Worm (Caenorhabditis elegans) whole organism, L4 larva: ENCODE measurements around the gene lem-2.

Source experiments
- F10B5.3 ChIP-seq: sonication (generic microtip); optimal IDR thresholded peaks from 2 replicates; lab custom pipeline; 2016; ENCODE audit warnings: mild to moderate bottlenecking, missing genetic modification characterization, missing compliant biosample characterization
- F37D6.2 ChIP-seq: sonication (generic microtip); optimal IDR thresholded peaks from 2 replicates; lab custom pipeline; 2016; ENCODE audit warnings: mild to moderate bottlenecking, missing genetic modification characterization, missing compliant biosample characterization
- F44E2.7 ChIP-seq: fragments of 200-800 bp; sonication (Bioruptor generic); IDR thresholded peaks from 2 replicates; pipeline ENCODE4 v2.1.2; 2022; ENCODE audit warnings: missing genetic modification characterization, missing compliant biosample characterization
- F49E8.2 ChIP-seq: sonication (generic microtip); optimal IDR thresholded peaks from 2 replicates; lab custom pipeline; 2016; ENCODE audit warnings: missing compliant biosample characterization, mild to moderate bottlenecking, missing genetic modification characterization, borderline replicate concordance
- T20F7.1 ChIP-seq: fragments of 200-800 bp; sonication (Bioruptor generic); optimal IDR thresholded peaks from 2 replicates; lab custom pipeline; 2018; ENCODE audit warnings: mild to moderate bottlenecking, missing genetic modification characterization, missing compliant biosample characterization
- T26A8.4 ChIP-seq: fragments of 200-800 bp; sonication (Bioruptor generic); IDR thresholded peaks from 2 replicates; pipeline ENCODE4 v1.3.6; 2022; ENCODE audit warnings: missing genetic modification characterization, missing compliant biosample characterization
- Y48G9A.11 ChIP-seq: fragments of 200-800 bp; sonication (Bioruptor generic); IDR thresholded peaks from 2 replicates; pipeline ENCODE4 v1.3.6; 2022; ENCODE audit warnings: missing genetic modification reagents, missing genetic modification characterization, missing compliant biosample characterization
- aha-1 ChIP-seq: fragments of 150-350 bp; peaks from one replicate; lab custom pipeline; 2014; ENCODE audit warnings: missing biosample characterization, missing genetic modification characterization
- attf-4 ChIP-seq: sonication (generic microtip); optimal IDR thresholded peaks from 3 replicates; lab custom pipeline; 2017; ENCODE audit warnings: missing biosample characterization, missing genetic modification characterization
- ceh-20 ChIP-seq: fragments of 200-800 bp; sonication (Bioruptor generic); IDR thresholded peaks from 2 replicates; pipeline ENCODE4 v1.3.6; 2022; ENCODE audit warnings: missing genetic modification reagents, missing genetic modification characterization, missing compliant biosample characterization
- ceh-62 ChIP-seq: sonication (generic microtip); optimal IDR thresholded peaks from 2 replicates; lab custom pipeline; 2017; ENCODE audit warnings: missing biosample characterization, missing genetic modification characterization
- ces-1 ChIP-seq: fragments of 150-350 bp; sonication (generic microtip); optimal IDR thresholded peaks from 4 replicates; lab custom pipeline; 2014; ENCODE audit warnings: missing biosample characterization, missing genetic modification reagents, missing genetic modification characterization
- daf-16 ChIP-seq, 3 experiments: sonication (generic microtip); optimal IDR thresholded peaks; 2 replicates each; lab custom pipeline; 2016 to 2017; ENCODE audit warnings: missing genetic modification characterization in 3 of 3, missing genetic modification reagents in 3 of 3, mild to moderate bottlenecking in 2 of 3, missing compliant biosample characterization in 2 of 3, missing biosample characterization in 1 of 3, moderate library complexity in 1 of 3
- daf-19 ChIP-seq: fragments of 200-800 bp; sonication (Bioruptor generic); conservative IDR thresholded peaks from 2 replicates; pipeline ENCODE4 v1.3.6; 2022; ENCODE audit warnings: missing genetic modification characterization, missing compliant biosample characterization
- dmd-6 ChIP-seq: fragments of 200-800 bp; sonication (Bioruptor generic); IDR thresholded peaks from 2 replicates; pipeline ENCODE4 v1.3.6; 2022; ENCODE audit warnings: missing genetic modification reagents, missing genetic modification characterization, missing compliant biosample characterization
- dmd-8 ChIP-seq: fragments of 200-800 bp; sonication (Bioruptor generic); IDR thresholded peaks from 2 replicates; pipeline ENCODE4 v1.3.6; 2022; ENCODE audit warnings: missing genetic modification characterization, missing compliant biosample characterization
- dmd-9 ChIP-seq: fragments of 200-800 bp; sonication (Bioruptor generic); IDR thresholded peaks from 2 replicates; pipeline ENCODE4 v1.3.6; 2022; ENCODE audit warnings: missing genetic modification reagents, missing genetic modification characterization, missing compliant biosample characterization
- dpl-1 ChIP-seq: fragments of 150-350 bp; optimal IDR thresholded peaks from 2 replicates; lab custom pipeline; 2014; ENCODE audit warnings: missing biosample characterization, missing genetic modification reagents, missing genetic modification characterization
- duxl-1 ChIP-seq: sonication (generic microtip); optimal IDR thresholded peaks from 2 replicates; lab custom pipeline; 2016; ENCODE audit warnings: mild to moderate bottlenecking, missing genetic modification characterization, moderate library complexity, missing compliant biosample characterization; ENCODE audit not compliant: poor library complexity
- dve-1 ChIP-seq: sonication (generic microtip); optimal IDR thresholded peaks from 2 replicates; lab custom pipeline; 2017; ENCODE audit warnings: antibody characterized with exemption, mild to moderate bottlenecking, missing genetic modification characterization, missing compliant biosample characterization; ENCODE audit not compliant: insufficient read depth
- egl-43 ChIP-seq: fragments of 200-800 bp; sonication (Bioruptor generic); IDR thresholded peaks from 2 replicates; pipeline ENCODE4 v1.3.6; 2022; ENCODE audit warnings: missing genetic modification reagents, missing genetic modification characterization, missing compliant biosample characterization
- fkh-10 ChIP-seq: fragments of 150-350 bp; optimal IDR thresholded peaks from 2 replicates; lab custom pipeline; 2014; ENCODE audit warnings: missing biosample characterization, missing genetic modification reagents, missing genetic modification characterization
- hif-1 ChIP-seq, 2 experiments: sonication (generic microtip); optimal IDR thresholded peaks; 2 replicates each; lab custom pipeline; 2016 to 2017; ENCODE audit warnings: missing compliant biosample characterization in 2 of 2, missing genetic modification characterization in 2 of 2, missing genetic modification reagents in 2 of 2, missing genotype in 2 of 2, mild to moderate bottlenecking in 1 of 2
- hlh-11 ChIP-seq: fragments of 200-800 bp; sonication (Bioruptor generic); optimal IDR thresholded peaks from 2 replicates; lab custom pipeline; 2018; ENCODE audit warnings: mild to moderate bottlenecking, missing genetic modification characterization, missing compliant biosample characterization
- jun-1 ChIP-seq: fragments of 150-350 bp; optimal IDR thresholded peaks from 2 replicates; lab custom pipeline; 2014; ENCODE audit warnings: missing biosample characterization, missing genetic modification reagents, missing genetic modification characterization
- lim-7 ChIP-seq: fragments of 200-800 bp; sonication (Bioruptor generic); IDR thresholded peaks from 2 replicates; pipeline ENCODE4 v1.3.6; 2022; ENCODE audit warnings: missing genetic modification characterization, missing compliant biosample characterization
- lin-38 ChIP-seq: fragments of 200-800 bp; sonication (Bioruptor generic); IDR thresholded peaks from 2 replicates; pipeline ENCODE4 v1.3.6; 2022; ENCODE audit warnings: missing genetic modification reagents, missing genetic modification characterization, missing compliant biosample characterization
- lsy-2 ChIP-seq, 2 experiments: fragments of 150-350 bp in 1 of 2; sonication (generic microtip) in 1 of 2; optimal IDR thresholded peaks; 2 replicates each; lab custom pipeline; 2014 to 2017; ENCODE audit warnings: missing biosample characterization in 2 of 2, missing genetic modification characterization in 2 of 2
- mdt-29 ChIP-seq: fragments of 200-800 bp; sonication (Bioruptor generic); IDR thresholded peaks from 2 replicates; pipeline ENCODE4 v1.3.6; 2022; ENCODE audit warnings: missing genetic modification reagents, missing genetic modification characterization, missing compliant biosample characterization
- mep-1 ChIP-seq: fragments of 150-350 bp; sonication (generic microtip); optimal IDR thresholded peaks from 3 replicates; lab custom pipeline; 2014; ENCODE audit warnings: missing biosample characterization, missing genetic modification characterization
- mxl-3 ChIP-seq: fragments of 200-800 bp; sonication (Bioruptor generic); optimal IDR thresholded peaks from 2 replicates; lab custom pipeline; 2018; ENCODE audit warnings: mild to moderate bottlenecking, missing genetic modification characterization, missing compliant biosample characterization
- nhr-25 ChIP-seq: sonication (generic microtip); optimal IDR thresholded peaks from 2 replicates; lab custom pipeline; 2017; ENCODE audit warnings: missing genetic modification characterization, mild to moderate bottlenecking, missing compliant biosample characterization, antibody characterized with exemption, moderate library complexity, borderline replicate concordance; ENCODE audit not compliant: insufficient read depth
- nhr-28 ChIP-seq: fragments of 150-350 bp; optimal IDR thresholded peaks from 2 replicates; lab custom pipeline; 2014; ENCODE audit warnings: missing biosample characterization, missing genetic modification characterization
- nhr-41 ChIP-seq: fragments of 200-800 bp; sonication (Bioruptor generic); IDR thresholded peaks from 2 replicates; pipeline ENCODE4 v1.3.6; 2022; ENCODE audit warnings: missing genetic modification reagents, missing genetic modification characterization, missing compliant biosample characterization
- nhr-48 ChIP-seq: sonication (generic microtip); optimal IDR thresholded peaks from 2 replicates; lab custom pipeline; 2016; ENCODE audit warnings: mild to moderate bottlenecking, missing genetic modification characterization, missing compliant biosample characterization
- nhr-6 ChIP-seq: fragments of 150-350 bp; optimal IDR thresholded peaks from 2 replicates; lab custom pipeline; 2014; ENCODE audit warnings: missing biosample characterization, missing genetic modification characterization
- nhr-77 ChIP-seq: fragments of 150-350 bp; optimal IDR thresholded peaks from 2 replicates; lab custom pipeline; 2014; ENCODE audit warnings: missing biosample characterization, missing genetic modification characterization
- pha-4 ChIP-seq, 2 experiments: fragments of 150-350 bp in 1 of 2; fragments of 200-800 bp in 1 of 2; sonication (Bioruptor generic) in 1 of 2; IDR thresholded peaks in 1 of 2; optimal IDR thresholded peaks in 1 of 2; 2 replicates each; pipeline versions ENCODE4 v1.3.6 to Lab custom; 2014 to 2022; ENCODE audit warnings: missing genetic modification characterization in 2 of 2, missing genetic modification reagents in 2 of 2, missing biosample characterization in 1 of 2, missing compliant biosample characterization in 1 of 2
- php-3 ChIP-seq: fragments of 200-800 bp; sonication (Bioruptor generic); IDR thresholded peaks from 2 replicates; pipeline ENCODE4 v1.3.6; 2022; ENCODE audit warnings: missing genetic modification reagents, missing genetic modification characterization, missing compliant biosample characterization
- pqm-1 ChIP-seq: sonication (generic microtip); optimal IDR thresholded peaks from 2 replicates; lab custom pipeline; 2017; ENCODE audit warnings: missing biosample characterization, missing genetic modification characterization
- rbr-2 ChIP-seq: sonication (generic microtip); optimal IDR thresholded peaks from 2 replicates; lab custom pipeline; 2016; ENCODE audit warnings: missing genotype, missing genetic modification characterization, missing compliant biosample characterization
- saeg-2 ChIP-seq: fragments of 200-800 bp; sonication (Bioruptor generic); IDR thresholded peaks from 2 replicates; pipeline ENCODE4 v1.3.6; 2022; ENCODE audit warnings: missing genetic modification reagents, missing genetic modification characterization, missing compliant biosample characterization
- snpc-1.2 ChIP-seq: fragments of 200-800 bp; sonication (Bioruptor generic); IDR thresholded peaks from 2 replicates; pipeline ENCODE4 v1.3.6; 2022; ENCODE audit warnings: missing genetic modification reagents, missing genetic modification characterization, missing compliant biosample characterization
- tag-97 ChIP-seq: fragments of 200-800 bp; sonication (Bioruptor generic); IDR thresholded peaks from 2 replicates; pipeline ENCODE4 v1.3.6; 2022; ENCODE audit warnings: missing genetic modification characterization, missing compliant biosample characterization
- vab-7 ChIP-seq: fragments of 200-800 bp; sonication (Bioruptor generic); IDR thresholded peaks from 2 replicates; pipeline ENCODE4 v1.3.6; 2022; ENCODE audit warnings: missing genetic modification reagents, missing genetic modification characterization, missing compliant biosample characterization
- zip-2 ChIP-seq: fragments of 150-350 bp; optimal IDR thresholded peaks from 2 replicates; lab custom pipeline; 2014; ENCODE audit warnings: missing biosample characterization, missing genetic modification characterization
- ztf-11 ChIP-seq: fragments of 150-350 bp; optimal IDR thresholded peaks from 2 replicates; lab custom pipeline; 2014; ENCODE audit warnings: missing biosample characterization, missing genetic modification characterization
- ztf-7 ChIP-seq: fragments of 150-350 bp; optimal IDR thresholded peaks from 2 replicates; lab custom pipeline; 2014; ENCODE audit warnings: missing biosample characterization, missing genetic modification characterization

lem-2 gene

DNA sequence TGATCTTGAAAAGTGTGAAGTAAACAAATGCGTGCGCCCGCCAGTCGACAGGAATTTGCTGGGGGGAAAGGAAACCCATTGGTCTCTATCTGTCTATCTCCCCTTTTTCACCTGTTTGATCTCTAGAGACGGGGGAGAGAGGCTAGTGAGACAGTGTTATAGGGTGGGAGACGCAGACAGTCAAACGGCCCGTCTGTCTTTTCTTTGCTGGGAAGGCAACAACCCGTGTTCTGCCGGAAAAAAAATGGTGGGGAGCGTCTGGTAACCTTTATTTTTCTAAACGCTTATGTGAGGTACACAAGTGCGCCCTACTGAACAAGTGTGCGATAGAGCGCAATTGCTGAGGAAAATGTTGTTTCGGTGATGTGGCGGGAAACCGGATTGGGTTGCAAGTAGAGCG, 12.7 kb upstream of the lem-2 start (continued):
- TF ChIP-seq nhr-41 (GFP tag; lab: Robert Waterston, UW) (no peak), nhr-48 (tag; lab: Kevin White, UChicago) (peak; percentile 71), pqm-1 (peak; percentile 21), zip-2 (no peak), F37D6.2 (tag; lab: Kevin White, UChicago) (no peak), saeg-2 (GFP tag; lab: Robert Waterston, UW) (0 out of 2 replicates have a peak, but pooled peaks have one; percentile 50), dmd-8 (GFP tag; lab: Robert Waterston, UW) (no peak), duxl-1 (tag; lab: Kevin White, UChicago) (no peak), fkh-10 (GFP tag; lab: Kevin White, UChicago) (no peak), pha-4 (GFP tag; IDR thresholded peaks at IDR 0.05; lab: Robert Waterston, UW) (peak; percentile 44; the same call in 1 of the 2 replicates), pha-4 (tag; optimal IDR thresholded peaks at IDR 0.05; lab: Kevin White, UChicago) (peak; percentile 75), rbr-2 (tag; lab: Kevin White, UChicago) (peak; percentile 22), attf-4 (tag; lab: Kevin White, UChicago) (no peak), nhr-6 (tag; lab: Kevin White, UChicago) (peak; percentile 55), tag-97 (no peak), lim-7 (GFP tag; lab: Robert Waterston, UW) (no peak), T20F7.1 (no peak), vab-7 (GFP tag; lab: Robert Waterston, UW) (no peak), daf-19 (GFP tag; lab: Robert Waterston, UW) (no peak), ces-1 (GFP tag; lab: Kevin White, UChicago) (no peak), T26A8.4 (GFP tag; lab: Robert Waterston, UW) (0 out of 2 replicates have a peak, but pooled peaks have one; percentile 20), jun-1 (tag; lab: Kevin White, UChicago) (no peak), ceh-20 (0 out of 2 replicates have a peak, but pooled peaks have one; percentile 40), hif-1 (tag; optimal IDR thresholded peaks at IDR 0.05; lab: Kevin White, UChicago) (peak in 1 of 2 experiments; percentile 78), Y48G9A.11 (no peak), ztf-7 (no peak)

DNA sequence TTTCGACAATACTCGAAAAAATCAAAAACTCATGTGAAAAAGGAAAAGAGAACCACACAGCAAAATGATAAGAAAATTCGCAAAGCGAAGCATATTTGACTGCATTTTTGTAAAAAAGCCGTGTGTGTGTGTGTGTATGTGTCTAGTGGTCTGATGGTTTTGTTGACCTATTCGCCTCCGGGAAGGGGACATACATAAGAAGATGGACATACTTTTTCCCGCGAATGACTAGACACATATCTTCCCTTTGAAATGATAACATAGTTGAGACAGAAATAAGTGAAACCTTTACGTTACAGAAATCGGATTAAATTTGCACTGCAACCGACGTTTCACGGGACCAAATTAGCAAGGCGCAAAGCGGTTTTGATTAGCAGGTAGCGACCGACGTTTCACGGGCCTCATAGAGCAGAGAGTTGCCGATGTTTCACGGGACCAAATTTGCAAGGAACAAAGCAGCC, 11.7 kb upstream of the lem-2 start:
- TF ChIP-seq ztf-11 (tag; lab: Kevin White, UChicago) = no peak
- no peak for TF ChIP-seq lim-7 (GFP tag; lab: Robert Waterston, UW)
- TF ChIP-seq php-3 (GFP tag; lab: Robert Waterston, UW) = no peak
- peak; percentile 67 for TF ChIP-seq pqm-1
- peak; percentile 43; the same call in 1 of the 2 replicates for TF ChIP-seq dmd-6 (GFP tag; lab: Robert Waterston, UW)
- no peak for TF ChIP-seq dmd-8 (GFP tag; lab: Robert Waterston, UW)
- no peak for TF ChIP-seq ceh-62 (tag; lab: Kevin White, UChicago)
- no peak for TF ChIP-seq fkh-10 (GFP tag; lab: Kevin White, UChicago)
- no peak for TF ChIP-seq snpc-1.2
- no peak for TF ChIP-seq saeg-2 (GFP tag; lab: Robert Waterston, UW)
- TF ChIP-seq F10B5.3 (tag; lab: Kevin White, UChicago) = no peak
- TF ChIP-seq hlh-11 = peak; percentile 65
- no peak for TF ChIP-seq daf-16 (GFP tag; optimal IDR thresholded peaks at IDR 0.05; lab: Kevin White, UChicago)
- peak; percentile 53 for TF ChIP-seq daf-16 (tag; optimal IDR thresholded peaks at IDR 0.05; lab: Kevin White, UChicago)
- peak; percentile 59 for TF ChIP-seq aha-1 (tag; lab: Kevin White, UChicago)
- TF ChIP-seq nhr-77 (tag; lab: Kevin White, UChicago) = peak; percentile 89
- no peak for TF ChIP-seq lin-38 (GFP tag; lab: Robert Waterston, UW)
- no peak for TF ChIP-seq mdt-29 (GFP tag; lab: Robert Waterston, UW)
- TF ChIP-seq dpl-1 (GFP tag; lab: Kevin White, UChicago) = no peak
- peak; percentile 30 for TF ChIP-seq mxl-3 (GFP tag; lab: Kevin White, UChicago)
- TF ChIP-seq dve-1 (tag; lab: Kevin White, UChicago) = peak; percentile 38
- TF ChIP-seq nhr-48 (tag; lab: Kevin White, UChicago) = no peak
- TF ChIP-seq dmd-9 = no peak
- no peak for TF ChIP-seq lsy-2 (tag; optimal IDR thresholded peaks at IDR 0.05; lab: Kevin White, UChicago)
- no peak for TF ChIP-seq rbr-2 (tag; lab: Kevin White, UChicago)
- no peak for TF ChIP-seq egl-43 (GFP tag; lab: Robert Waterston, UW)
- no peak for TF ChIP-seq nhr-6 (tag; lab: Kevin White, UChicago)
- no peak for TF ChIP-seq mep-1
- peak; percentile 89 for TF ChIP-seq nhr-28 (tag; lab: Kevin White, UChicago)
- no peak for TF ChIP-seq nhr-25 (tag; lab: Kevin White, UChicago)
- TF ChIP-seq F49E8.2 (tag; lab: Kevin White, UChicago) = no peak
- no peak for TF ChIP-seq F44E2.7 (GFP tag; lab: Robert Waterston, UW)
